Worm (Caenorhabditis elegans) whole organism, L1 larva: ENCODE results near the gene fbxb-117.

ENCODE experiments used
- ceh-82 ChIP-seq, 3 experiments: fragments of 150-350 bp in 1 of 3; sonication (generic microtip) in 2 of 3; optimal IDR thresholded peaks; 2 replicates each; lab custom pipeline; 2014 to 2017; ENCODE audit warnings: missing biosample characterization in 3 of 3, missing genetic modification characterization in 3 of 3
- irx-1 ChIP-seq: sonication (generic microtip); optimal IDR thresholded peaks from 2 replicates; lab custom pipeline; 2016; ENCODE audit warnings: missing genetic modification characterization, missing compliant biosample characterization
- lin-13 ChIP-seq: fragments of 150-350 bp; optimal IDR thresholded peaks from 2 replicates; lab custom pipeline; 2014; ENCODE audit warnings: missing biosample characterization, missing genetic modification reagents, missing genetic modification characterization
- lin-15B ChIP-seq: fragments of 150-350 bp; sonication (generic microtip); optimal IDR thresholded peaks from 3 replicates; lab custom pipeline; 2014; ENCODE audit warnings: missing biosample characterization, missing genetic modification characterization
- nhr-11 ChIP-seq: fragments of 150-350 bp; optimal IDR thresholded peaks from 2 replicates; lab custom pipeline; 2014; ENCODE audit warnings: missing biosample characterization, missing genetic modification characterization
- nhr-12 ChIP-seq: sonication (generic microtip); optimal IDR thresholded peaks from 2 replicates; lab custom pipeline; 2017; ENCODE audit warnings: missing biosample characterization, missing genetic modification characterization
- nhr-77 ChIP-seq: fragments of 150-350 bp; optimal IDR thresholded peaks from 2 replicates; lab custom pipeline; 2014; ENCODE audit warnings: missing biosample characterization, missing genetic modification characterization
- tbx-2 ChIP-seq: sonication (generic microtip); optimal IDR thresholded peaks from 2 replicates; lab custom pipeline; 2016; ENCODE audit warnings: missing genetic modification characterization, missing compliant biosample characterization
- unc-62 ChIP-seq: fragments of 150-350 bp; optimal IDR thresholded peaks from 2 replicates; lab custom pipeline; 2014; ENCODE audit warnings: missing biosample characterization, missing genetic modification reagents, missing genetic modification characterization
- ztf-11 ChIP-seq, 2 experiments: sonication (generic microtip); optimal IDR thresholded peaks; 2 replicates each; lab custom pipeline; 2016 to 2017; ENCODE audit warnings: missing genetic modification characterization in 2 of 2, missing biosample characterization in 1 of 2, missing compliant biosample characterization in 1 of 2
- ztf-4 ChIP-seq: fragments of 150-350 bp; optimal IDR thresholded peaks from 2 replicates; lab custom pipeline; 2014; ENCODE audit warnings: missing biosample characterization, missing genetic modification characterization

DNA sequence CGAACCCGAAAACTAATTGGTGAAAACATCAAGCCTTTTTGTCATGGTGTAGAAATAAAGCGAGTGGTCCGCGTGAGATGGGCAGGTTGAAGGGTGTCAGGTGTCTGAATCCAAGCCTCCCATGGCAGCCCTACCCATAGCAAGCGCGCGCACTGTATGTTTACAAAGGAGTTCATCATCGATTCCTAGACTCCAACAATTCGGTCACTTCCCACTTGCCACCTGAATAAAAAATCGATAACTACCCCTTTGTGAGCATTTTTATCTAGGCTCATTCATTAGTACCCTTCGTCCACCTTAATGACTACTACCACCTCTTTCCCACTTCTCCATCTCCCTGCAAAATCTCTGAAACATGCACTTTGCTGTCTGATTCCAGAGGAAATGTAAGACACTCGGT, 30.6 kb downstream of the fbxb-117 start, which contains the start of gene fbxb-64:
- TF ChIP-seq nhr-12 (tag; lab: Kevin White, UChicago) (no peak), ztf-4 (tag; lab: Kevin White, UChicago) (no peak), lin-13 (no peak), ztf-11 (tag; optimal IDR thresholded peaks at IDR 0.05; lab: Kevin White, UChicago) (no peak), lin-15B (tag; lab: Kevin White, UChicago) (no peak), ceh-82 (tag; optimal IDR thresholded peaks at IDR 0.05; lab: Kevin White, UChicago) (no peak), nhr-77 (tag; lab: Kevin White, UChicago) (no peak), irx-1 (tag; lab: Kevin White, UChicago) (no peak), tbx-2 (tag; lab: Kevin White, UChicago) (no peak), nhr-11 (no peak), unc-62 (GFP tag; lab: Kevin White, UChicago) (no peak)
